Worm (Caenorhabditis elegans): ENCODE data around the gene srw-63.

ce11 chrIV:14050900-14051299 lies 35.2 kb upstream of the srw-63 start, which contains the start of gene semo-1:
- TF ChIP-seq zag-1 (tag; optimal IDR thresholded peaks at IDR 0.05) (no peak), lsy-2 (tag; optimal IDR thresholded peaks at IDR 0.05) (no peak), fkh-8 (tag; optimal IDR thresholded peaks at IDR 0.05) (no peak), skn-1 (tag; optimal IDR thresholded peaks at IDR 0.05) (no peak), snpc-4 (tag; optimal IDR thresholded peaks at IDR 0.05) (no peak), nhr-11 (tag; optimal IDR thresholded peaks at IDR 0.05) (no peak)

Data from whole organism, L1 larva.